Fruit fly (Drosophila melanogaster): ENCODE results near the gene Fur1.

dm6 chr3R:25388522-25388921 is 84.3 kb downstream of the Fur1 start:
- TF ChIP-seq ttk (optimal IDR thresholded peaks at IDR 0.05) (no peak), insv (optimal IDR thresholded peaks at IDR 0.05) (no peak), psq (optimal IDR thresholded peaks at IDR 0.05) (no peak), h (optimal IDR thresholded peaks at IDR 0.05) (no peak), Myc (optimal IDR thresholded peaks at IDR 0.05) (no peak)

Data from Kc167 (cell line).